Worm (Caenorhabditis elegans) whole organism, L4 larva: ENCODE results near the gene F41F3.3.

ENCODE experiments used
- F37D6.2 ChIP-seq: sonication (generic microtip); optimal IDR thresholded peaks from 2 replicates; lab custom pipeline; 2016; ENCODE audit warnings: mild to moderate bottlenecking, missing genetic modification characterization, missing compliant biosample characterization
- T20F7.1 ChIP-seq: fragments of 200-800 bp; sonication (Bioruptor generic); optimal IDR thresholded peaks from 2 replicates; lab custom pipeline; 2018; ENCODE audit warnings: mild to moderate bottlenecking, missing genetic modification characterization, missing compliant biosample characterization
- Y48G9A.11 ChIP-seq: fragments of 200-800 bp; sonication (Bioruptor generic); IDR thresholded peaks from 2 replicates; pipeline ENCODE4 v1.3.6; 2022; ENCODE audit warnings: missing genetic modification reagents, missing genetic modification characterization, missing compliant biosample characterization
- Y5F2A.4 ChIP-seq: fragments of 200-800 bp; sonication (Bioruptor generic); optimal IDR thresholded peaks from 2 replicates; lab custom pipeline; 2018; ENCODE audit warnings: mild to moderate bottlenecking, missing genetic modification characterization, missing compliant biosample characterization
- Y75B8A.6 ChIP-seq: fragments of 200-800 bp; sonication (Bioruptor generic); IDR thresholded peaks from 2 replicates; pipeline ENCODE4 v1.3.6; 2022; ENCODE audit warnings: missing genetic modification reagents, missing genetic modification characterization, missing compliant biosample characterization
- ZK337.2 ChIP-seq: fragments of 200-800 bp; sonication (Bioruptor generic); IDR thresholded peaks from 2 replicates; pipeline ENCODE4 v1.3.6; 2022; ENCODE audit warnings: missing genetic modification reagents, missing genetic modification characterization, missing compliant biosample characterization
- arid-1 ChIP-seq: fragments of 200-800 bp; sonication (Bioruptor generic); conservative IDR thresholded peaks from 2 replicates; pipeline ENCODE4 v1.3.6; 2022; ENCODE audit warnings: missing genetic modification reagents, missing genetic modification characterization, missing compliant biosample characterization
- attf-4 ChIP-seq: sonication (generic microtip); optimal IDR thresholded peaks from 3 replicates; lab custom pipeline; 2017; ENCODE audit warnings: missing biosample characterization, missing genetic modification characterization
- ceh-20 ChIP-seq: fragments of 200-800 bp; sonication (Bioruptor generic); IDR thresholded peaks from 2 replicates; pipeline ENCODE4 v1.3.6; 2022; ENCODE audit warnings: missing genetic modification reagents, missing genetic modification characterization, missing compliant biosample characterization
- ceh-32 ChIP-seq: sonication (generic microtip); optimal IDR thresholded peaks from 2 replicates; lab custom pipeline; 2016; ENCODE audit warnings: mild to moderate bottlenecking, missing genetic modification characterization, missing compliant biosample characterization; ENCODE audit not compliant: poor library complexity
- ceh-62 ChIP-seq: sonication (generic microtip); optimal IDR thresholded peaks from 2 replicates; lab custom pipeline; 2017; ENCODE audit warnings: missing biosample characterization, missing genetic modification characterization
- daf-19 ChIP-seq: fragments of 200-800 bp; sonication (Bioruptor generic); conservative IDR thresholded peaks from 2 replicates; pipeline ENCODE4 v1.3.6; 2022; ENCODE audit warnings: missing genetic modification characterization, missing compliant biosample characterization
- dmd-6 ChIP-seq: fragments of 200-800 bp; sonication (Bioruptor generic); IDR thresholded peaks from 2 replicates; pipeline ENCODE4 v1.3.6; 2022; ENCODE audit warnings: missing genetic modification reagents, missing genetic modification characterization, missing compliant biosample characterization
- dmd-9 ChIP-seq: fragments of 200-800 bp; sonication (Bioruptor generic); IDR thresholded peaks from 2 replicates; pipeline ENCODE4 v1.3.6; 2022; ENCODE audit warnings: missing genetic modification reagents, missing genetic modification characterization, missing compliant biosample characterization
- dpl-1 ChIP-seq: fragments of 150-350 bp; optimal IDR thresholded peaks from 2 replicates; lab custom pipeline; 2014; ENCODE audit warnings: missing biosample characterization, missing genetic modification reagents, missing genetic modification characterization
- duxl-1 ChIP-seq: sonication (generic microtip); optimal IDR thresholded peaks from 2 replicates; lab custom pipeline; 2016; ENCODE audit warnings: mild to moderate bottlenecking, missing genetic modification characterization, moderate library complexity, missing compliant biosample characterization; ENCODE audit not compliant: poor library complexity
- dve-1 ChIP-seq: sonication (generic microtip); optimal IDR thresholded peaks from 2 replicates; lab custom pipeline; 2017; ENCODE audit warnings: antibody characterized with exemption, mild to moderate bottlenecking, missing genetic modification characterization, missing compliant biosample characterization; ENCODE audit not compliant: insufficient read depth
- egl-27 ChIP-seq: sonication (generic microtip); optimal IDR thresholded peaks from 3 replicates; lab custom pipeline; 2017; ENCODE audit warnings: missing biosample characterization, missing genetic modification reagents, missing genetic modification characterization
- fkh-10 ChIP-seq: fragments of 150-350 bp; optimal IDR thresholded peaks from 2 replicates; lab custom pipeline; 2014; ENCODE audit warnings: missing biosample characterization, missing genetic modification reagents, missing genetic modification characterization
- hif-1 ChIP-seq, 2 experiments: sonication (generic microtip); optimal IDR thresholded peaks; 2 replicates each; lab custom pipeline; 2016 to 2017; ENCODE audit warnings: missing compliant biosample characterization in 2 of 2, missing genetic modification characterization in 2 of 2, missing genetic modification reagents in 2 of 2, missing genotype in 2 of 2, mild to moderate bottlenecking in 1 of 2
- hlh-11 ChIP-seq: fragments of 200-800 bp; sonication (Bioruptor generic); optimal IDR thresholded peaks from 2 replicates; lab custom pipeline; 2018; ENCODE audit warnings: mild to moderate bottlenecking, missing genetic modification characterization, missing compliant biosample characterization
- hmg-1.1 ChIP-seq: fragments of 200-800 bp; sonication (Bioruptor generic); IDR thresholded peaks from 2 replicates; pipeline ENCODE4 v1.3.6; 2022; ENCODE audit warnings: missing genetic modification reagents, missing genetic modification characterization, missing compliant biosample characterization
- lim-7 ChIP-seq: fragments of 200-800 bp; sonication (Bioruptor generic); IDR thresholded peaks from 2 replicates; pipeline ENCODE4 v1.3.6; 2022; ENCODE audit warnings: missing genetic modification characterization, missing compliant biosample characterization
- lin-13 ChIP-seq: fragments of 150-350 bp; optimal IDR thresholded peaks from 2 replicates; lab custom pipeline; 2014; ENCODE audit warnings: missing biosample characterization, missing genetic modification reagents, missing genetic modification characterization
- lin-39 ChIP-seq: fragments of 150-350 bp; optimal IDR thresholded peaks from 2 replicates; lab custom pipeline; 2014; ENCODE audit warnings: missing biosample characterization, missing genetic modification reagents, missing genetic modification characterization
- lsy-2 ChIP-seq, 2 experiments: fragments of 150-350 bp in 1 of 2; sonication (generic microtip) in 1 of 2; optimal IDR thresholded peaks; 2 replicates each; lab custom pipeline; 2014 to 2017; ENCODE audit warnings: missing biosample characterization in 2 of 2, missing genetic modification characterization in 2 of 2
- madf-5 ChIP-seq, 2 experiments: fragments of 200-800 bp; sonication (Bioruptor generic); IDR thresholded peaks; 2 replicates each; pipeline ENCODE4 v1.3.6; 2022; ENCODE audit warnings: missing compliant biosample characterization in 2 of 2, missing genetic modification characterization in 2 of 2
- mdl-1 ChIP-seq, 2 experiments: fragments of 150-350 bp in 1 of 2; sonication (generic microtip) in 1 of 2; optimal IDR thresholded peaks; 2 replicates each; lab custom pipeline; 2014 to 2017; ENCODE audit warnings: missing biosample characterization in 2 of 2, missing genetic modification characterization in 2 of 2
- mep-1 ChIP-seq: fragments of 150-350 bp; sonication (generic microtip); optimal IDR thresholded peaks from 3 replicates; lab custom pipeline; 2014; ENCODE audit warnings: missing biosample characterization, missing genetic modification characterization
- mes-2 ChIP-seq: sonication (generic microtip); optimal IDR thresholded peaks from 2 replicates; lab custom pipeline; 2016; ENCODE audit warnings: missing genotype, mild to moderate bottlenecking, missing genetic modification characterization, missing compliant biosample characterization; ENCODE audit not compliant: poor library complexity, severe bottlenecking
- mxl-3 ChIP-seq: fragments of 200-800 bp; sonication (Bioruptor generic); optimal IDR thresholded peaks from 2 replicates; lab custom pipeline; 2018; ENCODE audit warnings: mild to moderate bottlenecking, missing genetic modification characterization, missing compliant biosample characterization
- nhr-237 ChIP-seq: sonication (generic microtip); optimal IDR thresholded peaks from 2 replicates; lab custom pipeline; 2017; ENCODE audit warnings: missing biosample characterization, missing genetic modification characterization
- nhr-42 ChIP-seq: fragments of 200-800 bp; sonication (Bioruptor generic); IDR thresholded peaks from 2 replicates; pipeline ENCODE4 v1.3.6; 2022; ENCODE audit warnings: missing genetic modification characterization, missing compliant biosample characterization
- nhr-48 ChIP-seq: sonication (generic microtip); optimal IDR thresholded peaks from 2 replicates; lab custom pipeline; 2016; ENCODE audit warnings: mild to moderate bottlenecking, missing genetic modification characterization, missing compliant biosample characterization
- nhr-6 ChIP-seq: fragments of 150-350 bp; optimal IDR thresholded peaks from 2 replicates; lab custom pipeline; 2014; ENCODE audit warnings: missing biosample characterization, missing genetic modification characterization
- nhr-76 ChIP-seq: fragments of 150-350 bp; optimal IDR thresholded peaks from 2 replicates; lab custom pipeline; 2014; ENCODE audit warnings: missing biosample characterization, missing genetic modification characterization
- php-3 ChIP-seq: fragments of 200-800 bp; sonication (Bioruptor generic); IDR thresholded peaks from 2 replicates; pipeline ENCODE4 v1.3.6; 2022; ENCODE audit warnings: missing genetic modification reagents, missing genetic modification characterization, missing compliant biosample characterization
- pqm-1 ChIP-seq: sonication (generic microtip); optimal IDR thresholded peaks from 2 replicates; lab custom pipeline; 2017; ENCODE audit warnings: missing biosample characterization, missing genetic modification characterization
- sdz-12 ChIP-seq: fragments of 200-800 bp; sonication (Bioruptor generic); optimal IDR thresholded peaks from 2 replicates; lab custom pipeline; 2018; ENCODE audit warnings: mild to moderate bottlenecking, missing genetic modification characterization, missing compliant biosample characterization
- set-16 ChIP-seq: fragments of 200-800 bp; sonication (Bioruptor generic); IDR thresholded peaks from 2 replicates; pipeline ENCODE4 v1.3.6; 2022; ENCODE audit warnings: missing genetic modification reagents, missing genetic modification characterization, missing compliant biosample characterization
- snpc-1.2 ChIP-seq: fragments of 200-800 bp; sonication (Bioruptor generic); IDR thresholded peaks from 2 replicates; pipeline ENCODE4 v1.3.6; 2022; ENCODE audit warnings: missing genetic modification reagents, missing genetic modification characterization, missing compliant biosample characterization
- snpc-4 ChIP-seq: fragments of 150-350 bp; optimal IDR thresholded peaks from 2 replicates; lab custom pipeline; 2014; ENCODE audit warnings: missing biosample characterization, missing genetic modification characterization
- unc-130 ChIP-seq: sonication (generic microtip); optimal IDR thresholded peaks from 2 replicates; lab custom pipeline; 2016; ENCODE audit warnings: missing genetic modification reagents, missing genetic modification characterization, missing compliant biosample characterization
- unc-39 ChIP-seq: sonication (generic microtip); optimal IDR thresholded peaks from 2 replicates; lab custom pipeline; 2017; ENCODE audit warnings: missing biosample characterization, missing genetic modification characterization
- unc-62 ChIP-seq, 3 experiments: fragments of 150-350 bp in 1 of 3; sonication (generic microtip); optimal IDR thresholded peaks in 2 of 3; peaks in 1 of 3; 1 replicate in 1 of 3; 2 replicates in 2 of 3; lab custom pipeline; 2014 to 2017; ENCODE audit warnings: missing biosample characterization in 3 of 3, missing genetic modification characterization in 3 of 3, missing genetic modification reagents in 3 of 3, missing genotype in 1 of 3
- vab-7 ChIP-seq: fragments of 200-800 bp; sonication (Bioruptor generic); IDR thresholded peaks from 2 replicates; pipeline ENCODE4 v1.3.6; 2022; ENCODE audit warnings: missing genetic modification reagents, missing genetic modification characterization, missing compliant biosample characterization
- zag-1 ChIP-seq: fragments of 150-350 bp; optimal IDR thresholded peaks from 2 replicates; lab custom pipeline; 2014; ENCODE audit warnings: missing biosample characterization, missing genetic modification characterization
- zip-2 ChIP-seq: fragments of 150-350 bp; optimal IDR thresholded peaks from 2 replicates; lab custom pipeline; 2014; ENCODE audit warnings: missing biosample characterization, missing genetic modification characterization
- ztf-11 ChIP-seq: fragments of 150-350 bp; optimal IDR thresholded peaks from 2 replicates; lab custom pipeline; 2014; ENCODE audit warnings: missing biosample characterization, missing genetic modification characterization

Gene F41F3.3

DNA sequence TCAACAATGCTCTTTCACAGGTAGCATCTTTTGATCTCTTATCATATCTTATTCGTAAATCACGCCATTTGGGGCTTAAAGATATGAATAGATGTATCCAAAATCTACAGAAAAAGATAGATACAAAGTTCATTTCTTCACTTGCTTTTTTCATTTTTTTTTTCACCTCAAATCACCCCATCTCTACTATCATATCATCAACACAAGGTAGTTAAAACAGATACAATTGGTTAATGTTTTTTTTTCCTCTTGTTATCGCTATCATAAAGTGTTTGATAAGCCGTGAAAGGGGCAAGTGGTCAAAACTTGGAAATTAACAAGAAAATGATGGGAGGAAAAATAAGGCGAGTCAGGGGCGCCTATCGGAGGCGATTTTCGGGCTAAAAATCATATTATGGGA lies 17.8 kb downstream of the F41F3.3 start (continued):
- TF ChIP-seq lim-7 (GFP tag; lab: Robert Waterston, UW): no peak
- TF ChIP-seq lin-13: no peak
- no peak for TF ChIP-seq arid-1
- no peak for TF ChIP-seq mes-2 (tag; lab: Kevin White, UChicago)
- TF ChIP-seq madf-5 (GFP tag; IDR thresholded peaks at IDR 0.05; lab: Robert Waterston, UW): no peak
- no peak for TF ChIP-seq mdl-1 (tag; optimal IDR thresholded peaks at IDR 0.05; lab: Kevin White, UChicago)
- no peak for TF ChIP-seq nhr-42 (GFP tag; lab: Robert Waterston, UW)

DNA sequence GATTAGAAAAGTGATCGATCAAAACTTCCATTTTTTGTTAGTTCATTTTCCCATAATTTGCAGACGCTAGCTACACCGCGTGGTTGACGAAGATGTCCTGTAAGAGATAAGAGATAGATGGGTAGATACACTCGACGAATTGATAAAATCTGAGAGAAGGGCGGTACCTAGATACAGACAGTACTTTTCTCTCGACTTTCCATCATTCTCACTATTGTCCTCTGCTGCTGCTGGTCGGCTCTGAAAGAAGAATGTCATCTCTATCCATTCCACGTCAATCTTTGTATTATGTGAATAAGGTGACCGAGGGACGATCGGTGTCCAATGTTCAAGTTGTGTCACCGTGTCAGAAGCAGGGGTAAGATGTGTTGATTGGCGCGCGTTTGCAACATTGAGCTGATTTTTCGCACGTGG lies 19.5 kb downstream of the F41F3.3 start, which contains the start of gene pmt-2:
pmt-2 (plus strand) TSS at position 64 of the 414 bp plus-strand sequence.
- TF ChIP-seq php-3 (GFP tag; lab: Robert Waterston, UW) (0 out of 2 replicates have a peak, but pooled peaks have one; percentile 6), Y48G9A.11 (GFP tag; lab: Robert Waterston, UW) (no peak), unc-39 (tag; lab: Kevin White, UChicago) (no peak), hlh-11 (tag; lab: Kevin White, UChicago) (peak; percentile 60), dve-1 (tag; lab: Kevin White, UChicago) (peak; percentile 16), daf-19 (GFP tag; lab: Robert Waterston, UW) (no peak), arid-1 (no peak), zag-1 (tag; lab: Kevin White, UChicago) (no peak), mxl-3 (peak; percentile 87), fkh-10 (GFP tag; lab: Kevin White, UChicago) (no peak), Y75B8A.6 (0 out of 2 replicates have a peak, but pooled peaks have one; percentile 37), zip-2 (tag; lab: Kevin White, UChicago) (no peak), lsy-2 (tag; optimal IDR thresholded peaks at IDR 0.05; lab: Kevin White, UChicago) (peak in 1 of 2 experiments; percentile 24), pqm-1 (tag; lab: Kevin White, UChicago) (peak; percentile 19), unc-62 (GFP tag; optimal IDR thresholded peaks at IDR 0.05 in 1 of 2; lab: Kevin White, UChicago) (peak in 1 of 2 experiments; percentile 78), unc-62 (tag; optimal IDR thresholded peaks at IDR 0.05; lab: Kevin White, UChicago) (no peak), snpc-1.2 (GFP tag; lab: Robert Waterston, UW) (no peak), vab-7 (GFP tag; lab: Robert Waterston, UW) (no peak), sdz-12 (GFP tag; lab: Kevin White, UChicago) (no peak), ceh-62 (tag; lab: Kevin White, UChicago) (no peak), duxl-1 (no peak), snpc-4 (tag; lab: Kevin White, UChicago) (no peak), ceh-20 (GFP tag; lab: Robert Waterston, UW) (no peak), lin-39 (no peak), attf-4 (no peak), nhr-6 (tag; lab: Kevin White, UChicago) (no peak), ZK337.2 (no peak), egl-27 (tag; lab: Kevin White, UChicago) (no peak), dmd-9 (GFP tag; lab: Robert Waterston, UW) (no peak), unc-130 (GFP tag; lab: Kevin White, UChicago) (no peak), hmg-1.1 (GFP tag; lab: Robert Waterston, UW) (no peak), F37D6.2 (tag; lab: Kevin White, UChicago) (no peak), ztf-11 (tag; lab: Kevin White, UChicago) (no peak), nhr-237 (tag; lab: Kevin White, UChicago) (no peak), nhr-76 (tag; lab: Kevin White, UChicago) (no peak), hif-1 (tag; optimal IDR thresholded peaks at IDR 0.05; lab: Kevin White, UChicago) (no peak), nhr-48 (tag; lab: Kevin White, UChicago) (peak; percentile 44), ceh-32 (no peak), mep-1 (tag; lab: Kevin White, UChicago) (peak; percentile 50), set-16 (no peak), mes-2 (tag; lab: Kevin White, UChicago) (peak; percentile 15), dpl-1 (GFP tag; lab: Kevin White, UChicago) (no peak), dmd-6 (GFP tag; lab: Robert Waterston, UW) (peak; percentile 50), Y5F2A.4 (GFP tag; lab: Kevin White, UChicago) (no peak), T20F7.1 (GFP tag; lab: Kevin White, UChicago) (no peak)
